Worm (Caenorhabditis elegans) whole organism, young adult: ENCODE results near the gene lin-9.
A peak's percentile ranks its signal among the peaks of the same experiment; 100 is the strongest.

Experiments
- F57A8.1 ChIP-seq: fragments of 200-800 bp; sonication (Bioruptor generic); optimal IDR thresholded peaks from 2 replicates; lab custom pipeline; 2018; ENCODE audit warnings: mild to moderate bottlenecking, missing genetic modification characterization, moderate library complexity, missing compliant biosample characterization
- F57C9.4 ChIP-seq: sonication (generic microtip); optimal IDR thresholded peaks from 2 replicates; lab custom pipeline; 2017; ENCODE audit warnings: mild to moderate bottlenecking, missing genetic modification characterization, missing compliant biosample characterization
- K12H6.12 ChIP-seq: fragments of 200-800 bp; sonication (Bioruptor generic); optimal IDR thresholded peaks from 2 replicates; lab custom pipeline; 2018; ENCODE audit warnings: mild to moderate bottlenecking, missing genetic modification characterization, missing compliant biosample characterization
- Y53G8AR.9 ChIP-seq: fragments of 200-800 bp; sonication (Bioruptor generic); conservative IDR thresholded peaks from 2 replicates; pipeline ENCODE4 v1.3.6; 2022; ENCODE audit warnings: missing genetic modification reagents, missing genetic modification characterization, missing compliant biosample characterization
- ZK185.1 ChIP-seq: sonication (generic microtip); optimal IDR thresholded peaks from 2 replicates; lab custom pipeline; 2016; ENCODE audit warnings: mild to moderate bottlenecking, missing genetic modification characterization, missing compliant biosample characterization; ENCODE audit not compliant: poor library complexity, severe bottlenecking
- akir-1 ChIP-seq: fragments of 200-800 bp; sonication (Bioruptor generic); optimal IDR thresholded peaks from 2 replicates; lab custom pipeline; 2018; ENCODE audit warnings: mild to moderate bottlenecking, missing genetic modification characterization, moderate library complexity, missing compliant biosample characterization
- atf-7 ChIP-seq: sonication (generic microtip); optimal IDR thresholded peaks from 2 replicates; lab custom pipeline; 2017; ENCODE audit warnings: mild to moderate bottlenecking, missing genetic modification characterization, missing compliant biosample characterization
- bed-2 ChIP-seq: fragments of 200-800 bp; sonication (Bioruptor generic); IDR thresholded peaks from 2 replicates; pipeline ENCODE4 v1.3.6; 2022; ENCODE audit warnings: missing genetic modification reagents, missing genetic modification characterization, missing compliant biosample characterization
- cebp-2 ChIP-seq: fragments of 200-800 bp; sonication (Bioruptor generic); IDR thresholded peaks from 2 replicates; pipeline ENCODE4 v1.3.6; 2022; ENCODE audit warnings: missing genetic modification characterization, missing compliant biosample characterization
- efl-1 ChIP-seq: fragments of 150-350 bp; optimal IDR thresholded peaks from 2 replicates; lab custom pipeline; 2014; ENCODE audit warnings: missing biosample characterization, missing genetic modification reagents, missing genetic modification characterization
- egl-18 ChIP-seq: fragments of 200-800 bp; sonication (Bioruptor generic); IDR thresholded peaks from 2 replicates; pipeline ENCODE4 v1.3.6; 2022; ENCODE audit warnings: missing genetic modification reagents, missing genetic modification characterization, missing compliant biosample characterization
- ekl-4 ChIP-seq: fragments of 200-800 bp; sonication (Bioruptor generic); IDR thresholded peaks from 2 replicates; pipeline ENCODE4 v1.3.6; 2022; ENCODE audit warnings: missing genetic modification reagents, missing genetic modification characterization, missing compliant biosample characterization
- him-1 ChIP-seq: sonication (generic microtip); optimal IDR thresholded peaks from 2 replicates; lab custom pipeline; 2016; ENCODE audit warnings: missing genotype, missing genetic modification reagents, missing genetic modification characterization, missing compliant biosample characterization
- hlh-12 ChIP-seq: sonication (generic microtip); optimal IDR thresholded peaks from 2 replicates; lab custom pipeline; 2016; ENCODE audit warnings: missing genetic modification characterization, missing compliant biosample characterization
- hrde-1 ChIP-seq: sonication (generic microtip); optimal IDR thresholded peaks from 2 replicates; lab custom pipeline; 2016; ENCODE audit warnings: missing genetic modification characterization, mild to moderate bottlenecking, missing compliant biosample characterization, moderate library complexity, missing genotype, missing genetic modification reagents, borderline replicate concordance
- let-526 ChIP-seq: fragments of 200-800 bp; sonication (Bioruptor generic); IDR thresholded peaks from 2 replicates; pipeline ENCODE4 v1.3.6; 2022; ENCODE audit warnings: missing genetic modification reagents, missing genetic modification characterization, missing compliant biosample characterization
- lin-54 ChIP-seq: fragments of 200-800 bp; sonication (Bioruptor generic); optimal IDR thresholded peaks from 2 replicates; lab custom pipeline; 2018; ENCODE audit warnings: mild to moderate bottlenecking, missing genetic modification characterization, missing compliant biosample characterization
- madf-8 ChIP-seq: fragments of 200-800 bp; sonication (Bioruptor generic); conservative IDR thresholded peaks from 2 replicates; pipeline ENCODE4 v1.3.6; 2022; ENCODE audit warnings: missing genetic modification reagents, missing genetic modification characterization, missing compliant biosample characterization
- mel-28 ChIP-seq: sonication (generic microtip); optimal IDR thresholded peaks from 2 replicates; lab custom pipeline; 2016; ENCODE audit warnings: borderline replicate concordance, mild to moderate bottlenecking, missing genetic modification characterization, missing compliant biosample characterization
- mes-4 ChIP-seq: sonication (generic microtip); optimal IDR thresholded peaks from 2 replicates; lab custom pipeline; 2016; ENCODE audit warnings: missing genotype, missing genetic modification characterization, missing compliant biosample characterization
- nhr-179 ChIP-seq: sonication (generic microtip); optimal IDR thresholded peaks from 2 replicates; lab custom pipeline; 2016; ENCODE audit warnings: mild to moderate bottlenecking, missing genetic modification characterization, missing compliant biosample characterization
- pha-4 ChIP-seq: fragments of 150-350 bp; sonication (generic microtip); optimal IDR thresholded peaks from 2 replicates; lab custom pipeline; 2014; ENCODE audit warnings: missing biosample characterization, missing genetic modification reagents, missing genetic modification characterization
- somi-1 ChIP-seq: fragments of 200-800 bp; sonication (Bioruptor generic); optimal IDR thresholded peaks from 2 replicates; lab custom pipeline; 2018; ENCODE audit warnings: mild to moderate bottlenecking, missing genetic modification characterization, missing compliant biosample characterization
- sptf-2 ChIP-seq: fragments of 200-800 bp; sonication (Bioruptor generic); optimal IDR thresholded peaks from 2 replicates; lab custom pipeline; 2018; ENCODE audit warnings: mild to moderate bottlenecking, missing genetic modification characterization, missing compliant biosample characterization
- tbx-9 ChIP-seq: sonication (generic microtip); optimal IDR thresholded peaks from 2 replicates; lab custom pipeline; 2016; ENCODE audit warnings: borderline replicate concordance, missing genetic modification characterization, inconsistent platforms, missing compliant biosample characterization
- tlf-1 ChIP-seq: fragments of 200-800 bp; sonication (Bioruptor generic); optimal IDR thresholded peaks from 2 replicates; lab custom pipeline; 2018; ENCODE audit warnings: mild to moderate bottlenecking, missing genetic modification characterization, missing compliant biosample characterization
- unc-62 ChIP-seq: fragments of 150-350 bp; optimal IDR thresholded peaks from 2 replicates; lab custom pipeline; 2014; ENCODE audit warnings: missing biosample characterization, missing genetic modification reagents, missing genetic modification characterization
- ztf-22 ChIP-seq: fragments of 200-800 bp; sonication (Bioruptor generic); optimal IDR thresholded peaks from 2 replicates; lab custom pipeline; 2018; ENCODE audit warnings: mild to moderate bottlenecking, missing genetic modification characterization, moderate library complexity, missing compliant biosample characterization
- ztf-28 ChIP-seq: fragments of 200-800 bp; sonication (Bioruptor generic); IDR thresholded peaks from 2 replicates; pipeline ENCODE4 v1.3.6; 2022; ENCODE audit warnings: missing genetic modification reagents, missing genetic modification characterization, missing compliant biosample characterization
- ztf-3 ChIP-seq: fragments of 200-800 bp; sonication (Bioruptor generic); optimal IDR thresholded peaks from 2 replicates; lab custom pipeline; 2018; ENCODE audit warnings: mild to moderate bottlenecking, missing genetic modification characterization, missing compliant biosample characterization

Gene lin-9

ce11 chrIII:8850482-8851047 is 53.4 kb downstream of the lin-9 start, which contains the start of gene F44E2.9 (continued):
- TF ChIP-seq mel-28 (no peak), madf-8 (GFP tag; lab: Robert Waterston, UW) (peak; percentile 57), him-1 (tag; lab: Kevin White, UChicago) (peak; percentile 1), somi-1 (GFP tag; lab: Kevin White, UChicago) (no peak), ZK185.1 (tag; lab: Kevin White, UChicago) (peak; percentile 57), pha-4 (tag; lab: Kevin White, UChicago) (no peak), ekl-4 (GFP tag; lab: Robert Waterston, UW) (0 out of 2 replicates have a peak, but pooled peaks have one; percentile 38), K12H6.12 (tag; lab: Kevin White, UChicago) (peak; percentile 41), tlf-1 (GFP tag; lab: Kevin White, UChicago) (no peak), tbx-9 (tag; lab: Kevin White, UChicago) (no peak), hlh-12 (tag; lab: Kevin White, UChicago) (no peak), akir-1 (GFP tag; lab: Kevin White, UChicago) (no peak), ztf-3 (GFP tag; lab: Kevin White, UChicago) (no peak), cebp-2 (no peak), lin-54 (GFP tag; lab: Kevin White, UChicago) (peak; percentile 93), ztf-22 (GFP tag; lab: Kevin White, UChicago) (no peak), hrde-1 (tag; lab: Kevin White, UChicago) (no peak), ztf-28 (GFP tag; lab: Robert Waterston, UW) (no peak), sptf-2 (GFP tag; lab: Kevin White, UChicago) (no peak), let-526 (GFP tag; lab: Robert Waterston, UW) (no peak), Y53G8AR.9 (GFP tag; lab: Robert Waterston, UW) (no peak), bed-2 (GFP tag; lab: Robert Waterston, UW) (no peak), F57A8.1 (GFP tag; lab: Kevin White, UChicago) (no peak), unc-62 (GFP tag; lab: Kevin White, UChicago) (no peak), F57C9.4 (tag; lab: Kevin White, UChicago) (no peak), efl-1 (GFP tag; lab: Kevin White, UChicago) (peak; percentile 76), nhr-179 (tag; lab: Kevin White, UChicago) (no peak), mes-4 (tag; lab: Kevin White, UChicago) (no peak), egl-18 (GFP tag; lab: Robert Waterston, UW) (no peak), atf-7 (tag; lab: Kevin White, UChicago) (no peak)
